Worm (Caenorhabditis elegans) whole organism, late embryonic: ENCODE measurements around the gene T04C12.7.

ENCODE experiments used
- K02D7.2 ChIP-seq: sonication (generic microtip); optimal IDR thresholded peaks from 2 replicates; lab custom pipeline; 2017; ENCODE audit warnings: mild to moderate bottlenecking, missing genetic modification characterization, missing compliant biosample characterization
- elt-4 ChIP-seq: sonication (generic microtip); optimal IDR thresholded peaks from 2 replicates; lab custom pipeline; 2016; ENCODE audit warnings: missing genetic modification characterization, missing compliant biosample characterization
- ets-4 ChIP-seq: sonication (generic microtip); optimal IDR thresholded peaks from 2 replicates; lab custom pipeline; 2016; ENCODE audit warnings: missing genetic modification characterization, missing compliant biosample characterization
- fkh-10 ChIP-seq: fragments of 150-350 bp; optimal IDR thresholded peaks from 2 replicates; lab custom pipeline; 2014; ENCODE audit warnings: missing biosample characterization, missing genetic modification reagents, missing genetic modification characterization
- hlh-13 ChIP-seq: fragments of 200-800 bp; sonication (Bioruptor generic); optimal IDR thresholded peaks from 2 replicates; lab custom pipeline; 2018; ENCODE audit warnings: mild to moderate bottlenecking, missing genetic modification characterization, missing compliant biosample characterization
- nhr-11 ChIP-seq: fragments of 150-350 bp; optimal IDR thresholded peaks from 2 replicates; lab custom pipeline; 2014; ENCODE audit warnings: missing biosample characterization, missing genetic modification characterization
- pax-1 ChIP-seq: fragments of 150-350 bp; optimal IDR thresholded peaks from 2 replicates; lab custom pipeline; 2014; ENCODE audit warnings: missing biosample characterization, missing genetic modification characterization
- pha-2 ChIP-seq: sonication (generic microtip); optimal IDR thresholded peaks from 2 replicates; lab custom pipeline; 2017; ENCODE audit warnings: mild to moderate bottlenecking, missing genetic modification characterization, missing compliant biosample characterization
- pqm-1 ChIP-seq: sonication (generic microtip); optimal IDR thresholded peaks from 2 replicates; lab custom pipeline; 2016; ENCODE audit warnings: missing genetic modification characterization, missing compliant biosample characterization
- rnt-1 ChIP-seq: sonication (generic microtip); optimal IDR thresholded peaks from 2 replicates; lab custom pipeline; 2016; ENCODE audit warnings: missing genetic modification characterization, missing compliant biosample characterization
- sdc-2 ChIP-seq: sonication (generic microtip); optimal IDR thresholded peaks from 2 replicates; lab custom pipeline; 2016; ENCODE audit warnings: missing genotype, missing genetic modification characterization, missing compliant biosample characterization
- tbx-2 ChIP-seq: sonication (generic microtip); optimal IDR thresholded peaks from 2 replicates; lab custom pipeline; 2016; ENCODE audit warnings: missing genetic modification characterization, missing compliant biosample characterization
- unc-3 ChIP-seq, 2 experiments: fragments of 200-800 bp in 1 of 2; sonication (Bioruptor generic) in 1 of 2; sonication (generic microtip) in 1 of 2; conservative IDR thresholded peaks in 1 of 2; optimal IDR thresholded peaks in 1 of 2; 2 replicates each; pipeline versions ENCODE4 v1.3.6 to Lab custom; 2016 to 2022; ENCODE audit warnings: missing compliant biosample characterization in 2 of 2, missing genetic modification characterization in 2 of 2, missing genetic modification reagents in 1 of 2

- no peak for TF ChIP-seq fkh-10
- no peak for TF ChIP-seq K02D7.2 (tag; lab: Kevin White, UChicago)
- no peak for TF ChIP-seq pqm-1 (tag; lab: Kevin White, UChicago)
- TF ChIP-seq pha-2 (tag; lab: Kevin White, UChicago): no peak
- TF ChIP-seq tbx-2 (tag; lab: Kevin White, UChicago): no peak
- no peak for TF ChIP-seq rnt-1 (tag; lab: Kevin White, UChicago)
- TF ChIP-seq hlh-13 (GFP tag; lab: Kevin White, UChicago): no peak
- no peak for TF ChIP-seq sdc-2 (tag; lab: Kevin White, UChicago)
- no peak for TF ChIP-seq ets-4 (tag; lab: Kevin White, UChicago)
- TF ChIP-seq elt-4 (tag; lab: Kevin White, UChicago): no peak
- no peak for TF ChIP-seq nhr-11
- no peak for TF ChIP-seq pax-1 (tag; lab: Kevin White, UChicago)
- TF ChIP-seq unc-3 (GFP tag; conservative IDR thresholded peaks at IDR 0.05; lab: Robert Waterston, UW): no peak
- no peak for TF ChIP-seq unc-3 (tag; optimal IDR thresholded peaks at IDR 0.05; lab: Kevin White, UChicago)
These were observed 33.2 kb downstream of the T04C12.7 start for ce11 chrV:11087119-11087518.
